Worm (Caenorhabditis elegans): ENCODE data around the gene ZK355.3.

DNA sequence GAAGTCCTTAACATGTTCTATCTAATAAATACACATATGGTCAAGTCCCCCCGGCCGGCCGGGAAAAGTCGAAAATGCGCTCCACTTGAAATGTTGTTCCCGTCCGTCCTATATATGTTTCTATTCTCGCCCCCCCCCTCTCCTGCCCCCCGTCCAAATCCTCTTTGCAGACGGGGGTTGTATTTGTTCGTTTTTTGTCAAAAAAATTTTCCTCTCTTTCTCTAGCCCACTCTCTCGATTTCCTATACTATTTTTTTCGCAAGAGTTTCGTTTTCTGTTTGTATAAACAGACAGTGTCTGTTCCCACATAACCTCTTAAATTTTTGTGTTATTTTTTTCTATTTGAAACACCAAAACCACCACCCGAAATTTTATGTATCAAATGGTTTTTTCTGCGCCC is 39.6 kb upstream of the ZK355.3 start:
- TF ChIP-seq madf-9 (GFP tag; conservative IDR thresholded peaks at IDR 0.05) (no peak), ama-1 (optimal IDR thresholded peaks at IDR 0.05) (no peak), ceh-28 (tag; optimal IDR thresholded peaks at IDR 0.05) (no peak), vab-7 (GFP tag; IDR thresholded peaks at IDR 0.05) (no peak), aly-2 (tag; optimal IDR thresholded peaks at IDR 0.05) (no peak), unc-62 (GFP tag; optimal IDR thresholded peaks at IDR 0.05 in 1 of 2) (no peak), unc-62 (tag; optimal IDR thresholded peaks at IDR 0.05) (no peak)
